Worm (Caenorhabditis elegans) whole organism, mixed stage, embryonic: ENCODE data around the gene eif-2D.

Experiments
- bed-3 ChIP-seq: fragments of 200-800 bp; sonication (Bioruptor generic); optimal IDR thresholded peaks from 3 replicates; lab custom pipeline; 2018; ENCODE audit warnings: mild to moderate bottlenecking, missing genetic modification characterization, moderate library complexity, missing compliant biosample characterization
- blmp-1 ChIP-seq: fragments of 150-350 bp; optimal IDR thresholded peaks from 2 replicates; lab custom pipeline; 2014; ENCODE audit warnings: missing biosample characterization, missing genetic modification characterization
- ceh-39 ChIP-seq: fragments of 150-350 bp; optimal IDR thresholded peaks from 2 replicates; lab custom pipeline; 2014; ENCODE audit warnings: missing biosample characterization, missing genetic modification characterization
- ceh-43 ChIP-seq: fragments of 200-800 bp; sonication (Bioruptor generic); optimal IDR thresholded peaks from 2 replicates; lab custom pipeline; 2018; ENCODE audit warnings: mild to moderate bottlenecking, missing genetic modification characterization, moderate library complexity, missing compliant biosample characterization
- ceh-83 ChIP-seq: fragments of 200-800 bp; sonication (Bioruptor generic); optimal IDR thresholded peaks from 2 replicates; lab custom pipeline; 2018; ENCODE audit warnings: mild to moderate bottlenecking, missing genetic modification characterization, missing compliant biosample characterization
- ces-1 ChIP-seq: fragments of 150-350 bp; optimal IDR thresholded peaks from 2 replicates; lab custom pipeline; 2014; ENCODE audit warnings: missing biosample characterization, missing genetic modification reagents, missing genetic modification characterization
- cnd-1 ChIP-seq: fragments of 200-800 bp; sonication (Bioruptor generic); optimal IDR thresholded peaks from 2 replicates; lab custom pipeline; 2018; ENCODE audit warnings: mild to moderate bottlenecking, missing genetic modification characterization, missing compliant biosample characterization
- drap-1 ChIP-seq: fragments of 200-800 bp; sonication (Bioruptor generic); optimal IDR thresholded peaks from 3 replicates; lab custom pipeline; 2018; ENCODE audit warnings: mild to moderate bottlenecking, missing genetic modification characterization, missing compliant biosample characterization
- elt-1 ChIP-seq: sonication (generic microtip); optimal IDR thresholded peaks from 2 replicates; lab custom pipeline; 2017; ENCODE audit warnings: missing genetic modification characterization, mild to moderate bottlenecking, missing compliant biosample characterization, antibody characterized with exemption, moderate library complexity, borderline replicate concordance; ENCODE audit not compliant: insufficient read depth
- elt-3 ChIP-seq: fragments of 150-350 bp; optimal IDR thresholded peaks from 2 replicates; lab custom pipeline; 2014; ENCODE audit warnings: missing biosample characterization, missing genetic modification characterization
- flh-1 ChIP-seq: fragments of 200-800 bp; sonication (Bioruptor generic); optimal IDR thresholded peaks from 2 replicates; lab custom pipeline; 2018; ENCODE audit warnings: mild to moderate bottlenecking, missing genetic modification characterization, moderate library complexity, missing compliant biosample characterization
- ham-2 ChIP-seq: fragments of 200-800 bp; sonication (Bioruptor generic); optimal IDR thresholded peaks from 2 replicates; lab custom pipeline; 2018; ENCODE audit warnings: mild to moderate bottlenecking, missing genetic modification characterization, missing compliant biosample characterization
- hlh-1 ChIP-seq: fragments of 150-350 bp; optimal IDR thresholded peaks from 2 replicates; lab custom pipeline; 2014; ENCODE audit warnings: missing biosample characterization, missing genetic modification reagents, missing genetic modification characterization
- lin-13 ChIP-seq: fragments of 150-350 bp; optimal IDR thresholded peaks from 2 replicates; lab custom pipeline; 2014; ENCODE audit warnings: missing biosample characterization, missing genetic modification characterization
- lin-32 ChIP-seq: fragments of 200-800 bp; sonication (Bioruptor generic); optimal IDR thresholded peaks from 2 replicates; lab custom pipeline; 2018; ENCODE audit warnings: mild to moderate bottlenecking, missing genetic modification characterization, missing compliant biosample characterization
- lsy-2 ChIP-seq: fragments of 150-350 bp; optimal IDR thresholded peaks from 2 replicates; lab custom pipeline; 2014; ENCODE audit warnings: missing biosample characterization, missing genetic modification characterization
- mab-5 ChIP-seq: fragments of 150-350 bp; optimal IDR thresholded peaks from 2 replicates; lab custom pipeline; 2014; ENCODE audit warnings: missing biosample characterization, missing genetic modification characterization
- mep-1 ChIP-seq: fragments of 150-350 bp; optimal IDR thresholded peaks from 2 replicates; lab custom pipeline; 2017; ENCODE audit warnings: missing biosample characterization, missing genetic modification reagents, missing genetic modification characterization, inconsistent platforms
- mls-2 ChIP-seq: sonication (generic microtip); optimal IDR thresholded peaks from 2 replicates; lab custom pipeline; 2016; ENCODE audit warnings: mild to moderate bottlenecking, missing genetic modification characterization, moderate library complexity, missing compliant biosample characterization
- nhr-12 ChIP-seq: fragments of 150-350 bp; optimal IDR thresholded peaks from 2 replicates; lab custom pipeline; 2014; ENCODE audit warnings: missing biosample characterization, missing genetic modification characterization
- nhr-2 ChIP-seq: fragments of 150-350 bp; optimal IDR thresholded peaks from 2 replicates; lab custom pipeline; 2014; ENCODE audit warnings: missing biosample characterization, missing genetic modification characterization
- nhr-28 ChIP-seq: fragments of 150-350 bp; optimal IDR thresholded peaks from 2 replicates; lab custom pipeline; 2014; ENCODE audit warnings: missing biosample characterization, missing genetic modification characterization
- pha-4 ChIP-seq: fragments of 150-350 bp; optimal IDR thresholded peaks from 2 replicates; lab custom pipeline; 2018; ENCODE audit warnings: missing biosample characterization, missing genetic modification reagents, missing genetic modification characterization
- sem-2 ChIP-seq: fragments of 200-800 bp; sonication (Bioruptor generic); optimal IDR thresholded peaks from 2 replicates; lab custom pipeline; 2018; ENCODE audit warnings: mild to moderate bottlenecking, missing genetic modification characterization, missing compliant biosample characterization
- snpc-4 ChIP-seq: fragments of 150-350 bp; optimal IDR thresholded peaks from 2 replicates; lab custom pipeline; 2014; ENCODE audit warnings: missing biosample characterization, missing genetic modification characterization
- sptf-1 ChIP-seq: sonication (generic microtip); optimal IDR thresholded peaks from 2 replicates; lab custom pipeline; 2017; ENCODE audit warnings: mild to moderate bottlenecking, missing genetic modification characterization, moderate library complexity, missing compliant biosample characterization
- tbx-8 ChIP-seq: fragments of 200-800 bp; sonication (Bioruptor generic); optimal IDR thresholded peaks from 2 replicates; lab custom pipeline; 2018; ENCODE audit warnings: mild to moderate bottlenecking, missing genetic modification characterization, moderate library complexity, missing compliant biosample characterization
- unc-120 ChIP-seq: sonication (generic microtip); optimal IDR thresholded peaks from 2 replicates; lab custom pipeline; 2017; ENCODE audit warnings: missing genetic modification characterization, missing compliant biosample characterization; ENCODE audit not compliant: poor library complexity, severe bottlenecking
- unc-39 ChIP-seq: fragments of 150-350 bp; optimal IDR thresholded peaks from 2 replicates; lab custom pipeline; 2014; ENCODE audit warnings: missing biosample characterization, missing genetic modification characterization
- zip-8 ChIP-seq: fragments of 150-350 bp; optimal IDR thresholded peaks from 2 replicates; lab custom pipeline; 2014; ENCODE audit warnings: missing biosample characterization, missing genetic modification characterization
- ztf-11 ChIP-seq: fragments of 150-350 bp; optimal IDR thresholded peaks from 2 replicates; lab custom pipeline; 2014; ENCODE audit warnings: missing biosample characterization, missing genetic modification characterization

Gene eif-2D

DNA sequence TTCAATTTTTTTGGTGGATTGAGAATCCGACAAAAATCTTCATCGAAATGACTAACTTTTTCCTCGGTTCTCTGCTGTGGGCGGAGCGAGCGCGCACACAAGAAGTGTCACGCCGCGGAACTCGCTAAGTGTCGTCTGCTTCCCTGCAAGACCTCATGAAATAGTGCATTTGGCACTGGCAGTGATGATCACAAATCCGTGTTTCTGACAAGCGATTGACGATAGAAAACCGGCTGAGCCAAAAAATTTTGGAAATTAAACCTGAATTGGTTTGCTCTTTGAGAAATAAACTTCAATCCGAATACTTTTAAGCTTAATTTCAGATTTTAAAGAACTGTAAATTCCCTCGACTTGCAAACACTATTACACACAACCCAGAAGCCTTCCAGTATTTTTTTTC lies 10.0 kb downstream of the eif-2D start:
- no peak for TF ChIP-seq lin-13
- peak; percentile 1 for TF ChIP-seq ces-1 (GFP tag; lab: Kevin White, UChicago)
- no peak for TF ChIP-seq blmp-1
- no peak for TF ChIP-seq nhr-12
- no peak for TF ChIP-seq ceh-39 (tag; lab: Kevin White, UChicago)
- peak; percentile 31 for TF ChIP-seq mep-1 (tag; lab: Kevin White, UChicago)

ce11 chrII:5702611-5703192 lies 11.2 kb downstream of the eif-2D start:
- TF ChIP-seq lin-32 (GFP tag; lab: Kevin White, UChicago) (no peak), lsy-2 (tag; lab: Kevin White, UChicago) (no peak), ceh-43 (GFP tag; lab: Kevin White, UChicago) (no peak), flh-1 (GFP tag; lab: Kevin White, UChicago) (no peak), ces-1 (GFP tag; lab: Kevin White, UChicago) (peak; percentile 77), sptf-1 (tag; lab: Kevin White, UChicago) (no peak), elt-1 (tag; lab: Kevin White, UChicago) (no peak), hlh-1 (no peak)
- TF ChIP-seq, all 35 proteins: peak for 1

DNA sequence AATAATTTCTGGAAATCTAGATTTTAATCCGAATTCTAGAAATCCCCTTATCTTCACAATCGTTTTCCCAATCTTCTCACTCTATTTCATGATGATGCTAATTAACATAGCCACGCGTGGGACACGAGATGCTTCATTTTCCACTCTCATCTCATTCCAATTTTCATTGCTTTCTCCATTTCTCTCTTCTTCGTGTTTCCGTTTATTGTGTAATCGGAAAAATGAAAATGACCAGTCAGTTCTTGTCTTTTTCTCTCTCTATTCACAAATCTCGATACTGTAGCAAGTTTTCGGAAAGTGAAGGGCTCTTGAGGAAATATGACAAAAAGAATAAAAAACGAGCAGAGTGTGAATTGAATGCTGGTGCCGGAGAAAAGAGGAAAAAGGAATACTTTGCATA lies 13.0 kb downstream of the eif-2D start:
- TF ChIP-seq ces-1 (GFP tag; lab: Kevin White, UChicago) (peak; percentile 2), blmp-1 (no peak), elt-1 (tag; lab: Kevin White, UChicago) (peak; percentile 56)
- TF ChIP-seq, all 35 proteins: peak for 2

DNA sequence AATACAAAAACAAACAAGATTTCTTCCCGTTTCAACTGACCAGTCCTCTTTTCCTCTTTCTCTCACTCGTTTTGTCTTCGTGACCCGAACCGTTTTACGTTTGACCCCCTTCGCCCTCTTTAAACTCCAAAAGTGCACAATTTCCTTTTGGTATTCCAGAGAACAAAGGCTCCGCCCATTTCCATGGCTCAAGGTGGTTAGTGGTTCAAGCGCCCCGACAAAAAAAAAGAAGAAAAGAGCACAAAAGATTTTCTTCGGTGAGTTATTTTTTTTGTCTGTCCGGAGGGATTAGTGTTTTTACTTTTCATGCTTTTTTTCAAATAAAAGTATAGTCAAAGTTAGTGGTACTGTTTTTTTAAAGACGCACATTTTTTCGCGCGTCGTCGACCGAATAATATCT lies 16.0 kb downstream of the eif-2D start, which contains the start of gene osta-2:
Gene osta-2, plus strand, starts transcription at position 160 of the 400 bp plus-strand sequence.
- TF ChIP-seq ceh-83 (GFP tag; lab: Kevin White, UChicago), result no peak
- no peak for TF ChIP-seq bed-3 (GFP tag; lab: Kevin White, UChicago)
- TF ChIP-seq sem-2 (GFP tag; lab: Kevin White, UChicago), result no peak
- no peak for TF ChIP-seq pha-4 (tag; lab: Kevin White, UChicago)
- TF ChIP-seq snpc-4 (tag; lab: Kevin White, UChicago), result no peak
- TF ChIP-seq mls-2 (tag; lab: Kevin White, UChicago), result no peak
- no peak for TF ChIP-seq lin-32 (GFP tag; lab: Kevin White, UChicago)
- TF ChIP-seq elt-3 (tag; lab: Kevin White, UChicago), result no peak
- no peak for TF ChIP-seq nhr-2 (tag; lab: Kevin White, UChicago)
- no peak for TF ChIP-seq drap-1 (GFP tag; lab: Kevin White, UChicago)
- TF ChIP-seq unc-39, result no peak
- TF ChIP-seq ham-2 (GFP tag; lab: Kevin White, UChicago), result no peak
- TF ChIP-seq unc-120 (tag; lab: Kevin White, UChicago), result no peak
- no peak for TF ChIP-seq blmp-1

DNA sequence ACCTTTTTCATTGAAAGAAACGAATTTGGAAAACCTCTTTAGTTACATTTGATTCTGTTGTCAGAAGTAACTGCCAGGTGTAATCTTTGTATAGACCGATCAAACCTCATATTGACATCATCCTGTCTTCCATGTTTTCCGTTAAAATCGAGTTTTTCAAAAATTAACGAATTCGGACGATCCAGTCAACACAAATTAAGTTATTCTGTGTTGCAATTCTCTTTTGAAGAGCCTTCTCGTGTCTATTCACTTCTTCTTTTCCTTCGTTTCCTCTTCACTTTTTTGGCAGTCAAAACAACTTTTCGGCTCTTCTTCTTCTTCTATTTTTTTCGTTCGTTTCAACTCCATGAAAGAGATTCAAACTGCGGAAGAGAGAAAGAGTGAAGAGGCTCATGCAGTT lies 16.6 kb downstream of the eif-2D start:
- TF ChIP-seq ces-1 (GFP tag; lab: Kevin White, UChicago) (peak; percentile 89), zip-8 (tag; lab: Kevin White, UChicago) (no peak), snpc-4 (tag; lab: Kevin White, UChicago) (no peak), mab-5 (tag; lab: Kevin White, UChicago) (no peak)

DNA sequence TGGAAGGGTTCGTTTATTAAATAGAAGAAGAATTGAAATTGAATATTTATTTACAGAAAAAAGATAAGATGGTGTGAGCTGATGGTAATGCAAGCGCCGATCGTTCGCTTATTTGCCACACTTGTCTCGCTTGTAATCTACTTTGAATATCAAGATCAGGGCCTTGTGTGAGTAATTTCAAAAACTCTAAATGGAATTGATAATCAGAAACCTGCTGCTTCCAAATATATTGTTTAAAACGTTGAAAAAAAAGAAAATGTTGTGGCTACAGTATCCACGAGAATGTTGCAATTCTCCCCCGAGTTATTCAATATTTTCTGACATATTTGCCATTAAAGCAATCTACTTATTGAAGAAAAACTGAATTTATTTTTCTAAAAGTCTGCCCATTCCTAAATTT lies 19.3 kb downstream of the eif-2D start:
- TF ChIP-seq cnd-1, result no peak
- TF ChIP-seq mls-2 (tag; lab: Kevin White, UChicago), result no peak
- TF ChIP-seq lsy-2 (tag; lab: Kevin White, UChicago), result no peak
- TF ChIP-seq ceh-39 (tag; lab: Kevin White, UChicago), result no peak
- no peak for TF ChIP-seq ztf-11
- TF ChIP-seq nhr-28, result no peak
- TF ChIP-seq nhr-12, result no peak
- no peak for TF ChIP-seq tbx-8
- TF ChIP-seq lin-32 (GFP tag; lab: Kevin White, UChicago), result no peak
- TF ChIP-seq pha-4 (tag; lab: Kevin White, UChicago), result no peak
- TF ChIP-seq, all 35 proteins: peak for 0
